Worm (Caenorhabditis elegans): ENCODE results near the gene cpg-19.

Gene cpg-19

ce11 chrX:16641678-16642077, 20.1 kb downstream of the cpg-19 start:
- TF ChIP-seq hmg-20 (GFP tag; IDR thresholded peaks at IDR 0.05) (no peak), madf-6 (GFP tag; IDR thresholded peaks at IDR 0.05) (no peak), T26A5.8 (tag; optimal IDR thresholded peaks at IDR 0.05) (no peak), F52B5.7 (tag; optimal IDR thresholded peaks at IDR 0.05) (no peak), tbx-9 (tag; optimal IDR thresholded peaks at IDR 0.05; ENCODE audit: borderline replicate concordance) (no peak), cebp-2 (GFP tag; IDR thresholded peaks at IDR 0.05) (no peak), nfya-2 (GFP tag; IDR thresholded peaks at IDR 0.05) (no peak)

ce11 chrX:16643246-16643645, 21.6 kb downstream of the cpg-19 start:
- TF ChIP-seq lin-35 (GFP tag; optimal IDR thresholded peaks at IDR 0.05) (no peak), sptf-2 (GFP tag; optimal IDR thresholded peaks at IDR 0.05) (peak; percentile 29), ceh-100 (GFP tag; IDR thresholded peaks at IDR 0.05) (no peak), egrh-3 (GFP tag; IDR thresholded peaks at IDR 0.05) (peak; percentile 89; the same call in 1 of the 2 replicates), ceh-79 (tag; optimal IDR thresholded peaks at IDR 0.05) (no peak), zfh-2 (GFP tag; conservative IDR thresholded peaks at IDR 0.05) (peak; percentile 95)

- TF ChIP-seq ZK185.1 (tag; optimal IDR thresholded peaks at IDR 0.05; ENCODE audit: poor library complexity, severe bottlenecking) (no peak), hmg-1.2 (GFP tag; IDR thresholded peaks at IDR 0.05) (no peak), let-607 (tag; optimal IDR thresholded peaks at IDR 0.05) (no peak), ets-4 (GFP tag; optimal IDR thresholded peaks at IDR 0.05) (no peak), nhr-80 (tag; optimal IDR thresholded peaks at IDR 0.05) (peak; percentile 54), B0035.1 (tag; optimal IDR thresholded peaks at IDR 0.05) (no peak)
These were observed 23.3 kb downstream of the cpg-19 start for ce11 chrX:16644889-16645288.

ce11 chrX:16647222-16647621, 25.6 kb downstream of the cpg-19 start:
- TF ChIP-seq dpff-1 (tag; optimal IDR thresholded peaks at IDR 0.05), result no peak
- TF ChIP-seq dox-1 (GFP tag; IDR thresholded peaks at IDR 0.05), result no peak
- no peak for TF ChIP-seq F37B4.10 (GFP tag; IDR thresholded peaks at IDR 0.05)
- no peak for TF ChIP-seq F49E8.2 (tag; optimal IDR thresholded peaks at IDR 0.05; ENCODE audit: insufficient read depth)
- no peak for TF ChIP-seq tlf-1 (GFP tag; optimal IDR thresholded peaks at IDR 0.05)
- no peak for TF ChIP-seq repo-1 (tag; optimal IDR thresholded peaks at IDR 0.05)
- TF ChIP-seq ceh-58 (GFP tag; IDR thresholded peaks at IDR 0.05), result no peak
- no peak for TF ChIP-seq ekl-4 (GFP tag; IDR thresholded peaks at IDR 0.05)
- no peak for TF ChIP-seq hlh-26 (GFP tag; conservative IDR thresholded peaks at IDR 0.05)
- no peak for TF ChIP-seq lin-54 (GFP tag; optimal IDR thresholded peaks at IDR 0.05)
- TF ChIP-seq lin-40 (tag; optimal IDR thresholded peaks at IDR 0.05), result no peak

- no peak for TF ChIP-seq cebp-1 (GFP tag; IDR thresholded peaks at IDR 0.05)
- TF ChIP-seq cebp-1 (tag; optimal IDR thresholded peaks at IDR 0.05), result no peak
- no peak for TF ChIP-seq K11D2.4 (GFP tag; IDR thresholded peaks at IDR 0.05)
- TF ChIP-seq mel-28 (tag; optimal IDR thresholded peaks at IDR 0.05; ENCODE audit: borderline replicate concordance), result no peak
- TF ChIP-seq dpl-1 (GFP tag; optimal IDR thresholded peaks at IDR 0.05), result no peak
- TF ChIP-seq snpc-1.3 (tag; optimal IDR thresholded peaks at IDR 0.05; ENCODE audit: insufficient read depth), result no peak
- TF ChIP-seq hlh-12 (tag; optimal IDR thresholded peaks at IDR 0.05), result no peak
These were observed 27.2 kb downstream of the cpg-19 start for ce11 chrX:16648773-16649172.
